Fruit fly (Drosophila melanogaster) whole organism, embryonic: ENCODE measurements around the gene CG10031.

Experiments used
- Atf6 ChIP-seq: fragments of 200-800 bp; sonication (Bioruptor generic); IDR thresholded peaks from 2 replicates; pipeline ENCODE4 v1.3.6; 2022; ENCODE audit warnings: missing biosample characterization, missing genetic modification characterization
- C15 ChIP-seq: fragments of 200-800 bp; sonication (Bioruptor generic); IDR thresholded peaks from 3 replicates; pipeline ENCODE4 v1.3.6; 2022; ENCODE audit warnings: missing biosample characterization, missing genetic modification characterization
- CG10209 ChIP-seq: fragments of 200-800 bp; sonication (Bioruptor generic); optimal IDR thresholded peaks from 3 replicates; lab custom pipeline; 2017; ENCODE audit warnings: missing biosample characterization, mild to moderate bottlenecking, missing genetic modification characterization, missing genetic modification reagents
- CG11695 ChIP-seq: fragments of 200-800 bp; sonication (Bioruptor generic); IDR thresholded peaks from 3 replicates; pipeline ENCODE4 v1.3.6; 2022; ENCODE audit warnings: missing biosample characterization, missing genetic modification characterization
- CG11696 ChIP-seq: fragments of 200-800 bp; sonication (Bioruptor generic); IDR thresholded peaks from 2 replicates; pipeline ENCODE4 v1.3.6; 2022; ENCODE audit warnings: missing biosample characterization, missing genetic modification characterization
- CG1233 ChIP-seq: fragments of 200-800 bp; sonication (Bioruptor generic); optimal IDR thresholded peaks from 4 replicates; lab custom pipeline; 2018; ENCODE audit warnings: missing biosample characterization, mild to moderate bottlenecking, missing genetic modification characterization
- CG12391 ChIP-seq: fragments of 200-800 bp; sonication (Bioruptor generic); optimal IDR thresholded peaks from 3 replicates; lab custom pipeline; 2018; ENCODE audit warnings: missing biosample characterization, mild to moderate bottlenecking, missing genetic modification characterization, moderate library complexity
- CG13287 ChIP-seq: fragments of 200-800 bp; sonication (Bioruptor generic); IDR thresholded peaks from 2 replicates; pipeline ENCODE4 v1.3.6; 2022; ENCODE audit warnings: missing biosample characterization, missing genetic modification characterization; ENCODE audit not compliant: partially characterized antibody
- CG14050 ChIP-seq: fragments of 200-800 bp; sonication (Bioruptor generic); IDR thresholded peaks from 3 replicates; pipeline ENCODE4 v1.3.6; 2022; ENCODE audit warnings: missing biosample characterization, missing genetic modification characterization
- CG14441 ChIP-seq: fragments of 200-800 bp; sonication (Bioruptor generic); IDR thresholded peaks from 2 replicates; pipeline ENCODE4 v1.3.6; 2022; ENCODE audit warnings: missing biosample characterization, missing genetic modification characterization
- CG15269 ChIP-seq: fragments of 200-800 bp; sonication (Bioruptor generic); optimal IDR thresholded peaks from 2 replicates; lab custom pipeline; 2018; ENCODE audit warnings: missing biosample characterization, mild to moderate bottlenecking, missing genetic modification characterization, moderate library complexity
- CG15514 ChIP-seq: fragments of 200-800 bp; sonication (Bioruptor generic); optimal IDR thresholded peaks from 3 replicates; lab custom pipeline; 2017; ENCODE audit warnings: missing biosample characterization, missing genetic modification characterization, mild to moderate bottlenecking, moderate library complexity, missing genetic modification reagents
- CG15601 ChIP-seq: fragments of 200-800 bp; sonication (Bioruptor generic); optimal IDR thresholded peaks from 3 replicates; lab custom pipeline; 2019; ENCODE audit warnings: missing biosample characterization, mild to moderate bottlenecking, missing genetic modification characterization, moderate library complexity
- CG17829 ChIP-seq: fragments of 200-800 bp; optimal IDR thresholded peaks from 2 replicates; lab custom pipeline; 2019; ENCODE audit warnings: missing biosample characterization, mild to moderate bottlenecking, missing genetic modification characterization, moderate library complexity
- CG17912 ChIP-seq: fragments of 200-800 bp; sonication (Bioruptor generic); optimal IDR thresholded peaks from 2 replicates; lab custom pipeline; 2018; ENCODE audit warnings: missing biosample characterization, mild to moderate bottlenecking, missing genetic modification characterization
- CG2120 ChIP-seq: fragments of 200-800 bp; sonication (Bioruptor generic); optimal IDR thresholded peaks from 3 replicates; lab custom pipeline; 2016; ENCODE audit warnings: missing biosample characterization, missing genetic modification characterization
- CG31388 ChIP-seq: fragments of 200-800 bp; sonication (Bioruptor generic); optimal IDR thresholded peaks from 2 replicates; lab custom pipeline; 2016; ENCODE audit warnings: missing biosample characterization, missing genetic modification characterization
- CG32772 ChIP-seq: fragments of 200-800 bp; sonication (Bioruptor generic); IDR thresholded peaks from 2 replicates; pipeline ENCODE4 v1.3.6; 2022; ENCODE audit warnings: missing biosample characterization, missing genetic modification characterization
- CG3726 ChIP-seq: fragments of 200-800 bp; sonication (Bioruptor generic); IDR thresholded peaks from 3 replicates; pipeline ENCODE4, ENCODE4 v1.3.6; 2022; ENCODE audit warnings: missing biosample characterization, missing genetic modification characterization
- CG4707 ChIP-seq: fragments of 200-800 bp; sonication (Bioruptor generic); optimal IDR thresholded peaks from 2 replicates; lab custom pipeline; 2018; ENCODE audit warnings: missing biosample characterization, mild to moderate bottlenecking, missing genetic modification characterization, moderate library complexity
- CG6272 ChIP-seq: fragments of 200-800 bp; sonication (Bioruptor generic); IDR thresholded peaks from 2 replicates; pipeline ENCODE4 v1.3.6; 2022; ENCODE audit warnings: missing biosample characterization, missing genetic modification characterization
- CG7786 ChIP-seq: fragments of 200-800 bp; sonication (Bioruptor generic); optimal IDR thresholded peaks from 2 replicates; lab custom pipeline; 2016; ENCODE audit warnings: missing biosample characterization, missing genetic modification characterization
- CG8281 ChIP-seq: fragments of 200-800 bp; sonication (Bioruptor generic); optimal IDR thresholded peaks from 2 replicates; lab custom pipeline; 2018; ENCODE audit warnings: missing biosample characterization, mild to moderate bottlenecking, missing genetic modification characterization, moderate library complexity
- CG8388 ChIP-seq: fragments of 200-800 bp; sonication (Bioruptor generic); optimal IDR thresholded peaks from 2 replicates; lab custom pipeline; 2019; ENCODE audit warnings: missing biosample characterization, mild to moderate bottlenecking, missing genetic modification characterization, moderate library complexity
- CG9932 ChIP-seq: fragments of 200-800 bp; sonication (Bioruptor generic); IDR thresholded peaks from 2 replicates; pipeline ENCODE4 v1.3.6; 2022; ENCODE audit warnings: missing biosample characterization, missing genetic modification characterization
- CrebB ChIP-seq: fragments of 200-800 bp; sonication (Bioruptor generic); optimal IDR thresholded peaks from 3 replicates; lab custom pipeline; 2018; ENCODE audit warnings: missing biosample characterization, mild to moderate bottlenecking, missing genetic modification characterization
- Dp ChIP-seq: fragments of 200-800 bp; sonication (Bioruptor generic); optimal IDR thresholded peaks from 2 replicates; lab custom pipeline; 2018; ENCODE audit warnings: missing biosample characterization, mild to moderate bottlenecking, missing genetic modification characterization, moderate library complexity
- HLH4C ChIP-seq: fragments of 200-800 bp; sonication (Bioruptor generic); IDR thresholded peaks from 3 replicates; pipeline ENCODE4 v1.3.6; 2022; ENCODE audit warnings: missing biosample characterization, missing genetic modification characterization; ENCODE audit not compliant: partially characterized antibody
- Hey ChIP-seq: fragments of 200-800 bp; sonication (Bioruptor generic); optimal IDR thresholded peaks from 3 replicates; lab custom pipeline; 2018; ENCODE audit warnings: missing biosample characterization, mild to moderate bottlenecking, missing genetic modification characterization
- Hmr ChIP-seq: fragments of 200-800 bp; sonication (Bioruptor generic); optimal IDR thresholded peaks from 3 replicates; lab custom pipeline; 2017; ENCODE audit warnings: mild to moderate bottlenecking, missing biosample characterization, missing genetic modification reagents, missing genetic modification characterization
- Mrtf ChIP-seq: fragments of 200-800 bp; sonication (Bioruptor generic); IDR thresholded peaks from 3 replicates; pipeline ENCODE4 v1.3.6; 2022; ENCODE audit warnings: missing biosample characterization, missing genetic modification characterization
- PHDP ChIP-seq: fragments of 200-800 bp; sonication (Bioruptor generic); optimal IDR thresholded peaks from 3 replicates; lab custom pipeline; 2018; ENCODE audit warnings: missing biosample characterization, mild to moderate bottlenecking, missing genetic modification characterization, moderate library complexity
- Rfx ChIP-seq: fragments of 200-800 bp; sonication (Bioruptor generic); IDR thresholded peaks from 2 replicates; pipeline ENCODE4 v1.3.6; 2022; ENCODE audit warnings: missing biosample characterization, missing genetic modification characterization
- Side ChIP-seq: fragments of 200-800 bp; sonication (Bioruptor generic); optimal IDR thresholded peaks from 2 replicates; lab custom pipeline; 2016; ENCODE audit warnings: missing biosample characterization, missing genetic modification characterization
- Ssrp ChIP-seq: fragments of 200-800 bp; sonication (Bioruptor generic); optimal IDR thresholded peaks from 2 replicates; lab custom pipeline; 2018; ENCODE audit warnings: missing biosample characterization, mild to moderate bottlenecking, missing genetic modification characterization, moderate library complexity
- abd-A ChIP-seq: fragments of 200-800 bp; sonication (Bioruptor generic); optimal IDR thresholded peaks from 3 replicates; lab custom pipeline; 2019; ENCODE audit warnings: missing biosample characterization, mild to moderate bottlenecking, missing genetic modification characterization, moderate library complexity
- bbx ChIP-seq: fragments of 200-800 bp; sonication (Bioruptor generic); IDR thresholded peaks from 2 replicates; pipeline ENCODE4 v1.3.6; 2022; ENCODE audit warnings: missing biosample characterization, missing genetic modification characterization; ENCODE audit not compliant: partially characterized antibody
- ci ChIP-seq: fragments of 200-800 bp; sonication (Bioruptor generic); IDR thresholded peaks from 3 replicates; pipeline ENCODE4 v1.3.6; 2022; ENCODE audit warnings: missing biosample characterization, missing genetic modification characterization
- corto ChIP-seq: fragments of 200-800 bp; sonication (Bioruptor generic); optimal IDR thresholded peaks from 2 replicates; lab custom pipeline; 2016; ENCODE audit warnings: missing biosample characterization, mild to moderate bottlenecking, missing genetic modification characterization, moderate library complexity
- fd96Cb ChIP-seq: fragments of 200-800 bp; sonication (Bioruptor generic); optimal IDR thresholded peaks from 2 replicates; lab custom pipeline; 2018; ENCODE audit warnings: missing biosample characterization, mild to moderate bottlenecking, missing genetic modification characterization, moderate library complexity
- h ChIP-seq: fragments of >200 bp; optimal IDR thresholded peaks from 2 replicates; lab custom pipeline; 2017
- kah ChIP-seq: fragments of 200-800 bp; sonication (Bioruptor generic); optimal IDR thresholded peaks from 2 replicates; lab custom pipeline; 2018; ENCODE audit warnings: missing biosample characterization, mild to moderate bottlenecking, missing genetic modification characterization
- lbe ChIP-seq: fragments of 200-800 bp; sonication (Bioruptor generic); optimal IDR thresholded peaks from 2 replicates; lab custom pipeline; 2016; ENCODE audit warnings: missing biosample characterization, mild to moderate bottlenecking, missing genetic modification characterization
- maf-S ChIP-seq: fragments of 200-800 bp; sonication (Bioruptor generic); optimal IDR thresholded peaks from 2 replicates; lab custom pipeline; 2016; ENCODE audit warnings: missing biosample characterization, missing genetic modification characterization
- mam ChIP-seq: fragments of 200-800 bp; sonication (Bioruptor generic); optimal IDR thresholded peaks from 3 replicates; lab custom pipeline; 2016; ENCODE audit warnings: missing biosample characterization, missing genetic modification characterization
- mirr ChIP-seq: fragments of 200-800 bp; sonication (Bioruptor generic); optimal IDR thresholded peaks from 3 replicates; lab custom pipeline; 2018; ENCODE audit warnings: missing biosample characterization, mild to moderate bottlenecking, missing genetic modification characterization
- nau ChIP-seq: fragments of 200-800 bp; sonication (Bioruptor generic); optimal IDR thresholded peaks from 3 replicates; lab custom pipeline; 2017; ENCODE audit warnings: missing biosample characterization, mild to moderate bottlenecking, missing genetic modification characterization, missing genetic modification reagents
- onecut ChIP-seq: fragments of 200-800 bp; sonication (Bioruptor generic); IDR thresholded peaks from 2 replicates; pipeline ENCODE4 v1.3.6; 2022; ENCODE audit warnings: missing biosample characterization, missing genetic modification characterization
- repo ChIP-seq: fragments of 200-800 bp; sonication (Bioruptor generic); optimal IDR thresholded peaks from 2 replicates; lab custom pipeline; 2016; ENCODE audit warnings: missing biosample characterization, missing genetic modification characterization
- ro ChIP-seq: fragments of 200-800 bp; sonication (Bioruptor generic); IDR thresholded peaks from 2 replicates; pipeline ENCODE4 v1.3.6; 2022; ENCODE audit warnings: missing biosample characterization, missing genetic modification characterization
- ttk ChIP-seq: fragments of 200-800 bp; sonication (Bioruptor generic); IDR thresholded peaks from 2 replicates; pipeline ENCODE4 v2.1.2; 2022; ENCODE audit warnings: missing biosample characterization, missing genetic modification characterization
- zen ChIP-seq: fragments of 200-800 bp; sonication (Bioruptor generic); optimal IDR thresholded peaks from 3 replicates; lab custom pipeline; 2018; ENCODE audit warnings: missing biosample characterization, mild to moderate bottlenecking, missing genetic modification characterization, moderate library complexity

The CG10031 gene

dm6 chr2L:3656667-3657066, 42.2 kb downstream of the CG10031 start, which contains the start of gene for (continued):
- TF ChIP-seq lbe (GFP tag; lab: Kevin White, UChicago) (no peak), CG14050 (GFP tag; lab: Robert Waterston, UW) (no peak), ro (GFP tag; lab: Robert Waterston, UW) (no peak), Mrtf (GFP tag; lab: Robert Waterston, UW) (no peak), CG15514 (GFP tag; lab: Kevin White, UChicago) (no peak), Hey (tag; lab: Kevin White, UChicago) (no peak), zen (no peak), CG31388 (GFP tag; lab: Kevin White, UChicago) (no peak), CG9932 (no peak), CG32772 (GFP tag; lab: Robert Waterston, UW) (no peak), CG1233 (GFP tag; lab: Kevin White, UChicago) (no peak), CG14441 (no peak), CG10209 (GFP tag; lab: Kevin White, UChicago) (no peak), Side (no peak), CG13287 (GFP tag; lab: Robert Waterston, UW) (peak; percentile 9; the same call in 1 of the 2 replicates), PHDP (tag; lab: Kevin White, UChicago) (no peak), maf-S (GFP tag; lab: Kevin White, UChicago) (no peak), HLH4C (GFP tag; lab: Robert Waterston, UW) (no peak), CG17912 (GFP tag; lab: Kevin White, UChicago) (no peak), CG15601 (peak; percentile 16), CG11695 (no peak), fd96Cb (tag; lab: Kevin White, UChicago) (no peak), mam (GFP tag; lab: Kevin White, UChicago) (no peak), Atf6 (GFP tag; lab: Robert Waterston, UW) (no peak), CG11696 (GFP tag; lab: Robert Waterston, UW) (no peak), CG3726 (GFP tag; lab: Robert Waterston, UW) (no peak), h (lab: Kevin White, UChicago) (no peak), Ssrp (tag; lab: Kevin White, UChicago) (no peak), corto (no peak), CG2120 (GFP tag; lab: Kevin White, UChicago) (no peak), abd-A (tag; lab: Kevin White, UChicago) (no peak), mirr (GFP tag; lab: Kevin White, UChicago) (no peak), CG15269 (tag; lab: Kevin White, UChicago) (no peak), onecut (GFP tag; lab: Robert Waterston, UW) (no peak), C15 (GFP tag; lab: Robert Waterston, UW) (no peak), CG8281 (tag; lab: Kevin White, UChicago) (no peak), ttk (GFP tag; lab: Robert Waterston, UW) (no peak), CrebB (no peak), bbx (peak; percentile 21; the same call in 1 of the 2 replicates), CG6272 (no peak), Hmr (GFP tag; lab: Kevin White, UChicago) (no peak), CG8388 (GFP tag; lab: Kevin White, UChicago) (no peak), repo (GFP tag; lab: Kevin White, UChicago) (no peak), CG7786 (GFP tag; lab: Kevin White, UChicago) (no peak), Dp (no peak), CG17829 (tag; lab: Kevin White, UChicago) (no peak), ci (GFP tag; lab: Robert Waterston, UW) (peak; percentile 17; the same call in 1 of the 3 replicates), Rfx (GFP tag; lab: Robert Waterston, UW) (peak; percentile 15; the same call in 1 of the 2 replicates), nau (no peak), kah (GFP tag; lab: Kevin White, UChicago) (peak; percentile 56), CG4707 (GFP tag; lab: Kevin White, UChicago) (no peak), CG12391 (tag; lab: Kevin White, UChicago) (no peak)
